Fruit fly (Drosophila melanogaster) S2 (cell line): Measurements from ENCODE around the gene CG10514.

Experiments
- CG8478 ChIP-seq: fragments of >200 bp; optimal IDR thresholded peaks from 2 replicates; lab custom pipeline; 2018
- CTCF ChIP-seq, 2 experiments: fragments of >200 bp; optimal IDR thresholded peaks; 2 replicates each; lab custom pipeline; 2018

DNA sequence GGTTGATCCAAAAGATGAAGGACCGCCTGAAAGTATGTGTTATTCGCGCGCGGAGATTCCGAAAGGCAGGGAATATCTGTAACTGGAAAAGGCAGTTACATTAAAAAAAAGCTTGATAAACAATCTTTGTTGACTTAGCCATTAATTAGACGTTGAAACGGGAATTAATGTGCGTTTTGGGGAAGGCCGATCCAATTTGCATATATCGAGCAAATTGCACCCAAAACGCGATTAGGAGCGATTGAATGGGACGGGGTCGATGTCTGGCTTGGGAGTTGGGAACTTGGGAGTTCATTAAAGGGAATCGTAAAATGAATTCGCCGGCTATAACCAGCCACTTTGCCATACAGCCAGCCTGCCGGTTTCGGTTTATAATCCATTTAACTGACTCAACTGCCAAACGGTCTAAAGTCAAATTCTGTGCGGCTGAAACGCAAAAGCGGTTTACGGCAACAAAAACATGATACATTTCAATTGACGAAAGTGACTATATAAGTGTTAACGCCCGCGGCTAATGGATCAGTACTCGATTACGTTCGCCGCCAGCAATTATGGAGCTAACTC, 38.1 kb downstream of the CG10514 start, which contains the start of gene CG11854:
- no peak for TF ChIP-seq CG8478 (lab: Kevin White, UChicago)
- TF ChIP-seq CTCF (optimal IDR thresholded peaks at IDR 0.05; lab: Kevin White, UChicago): no peak
